Worm (Caenorhabditis elegans): ENCODE results near the gene C35D10.17.

The C35D10.17 gene

ce11 chrIII:4875663-4876062 lies 8.8 kb downstream of the C35D10.17 start:
- TF ChIP-seq let-526 (GFP tag; IDR thresholded peaks at IDR 0.05) (no peak), rec-8 (tag; optimal IDR thresholded peaks at IDR 0.05) (no peak), hmg-1.2 (GFP tag; IDR thresholded peaks at IDR 0.05) (no peak), lin-35 (GFP tag; optimal IDR thresholded peaks at IDR 0.05) (peak in 1 of 3 experiments; percentile 61), nhr-80 (tag; optimal IDR thresholded peaks at IDR 0.05) (no peak), Y79H2A.3 (GFP tag; conservative IDR thresholded peaks at IDR 0.05) (no peak), F10E7.11 (tag; optimal IDR thresholded peaks at IDR 0.05) (no peak), lag-1 (GFP tag; IDR thresholded peaks at IDR 0.05) (no peak)

ce11 chrIII:4878281-4878680 lies 11.4 kb downstream of the C35D10.17 start, which contains the start of the genes tost-1 and arx-6:
tost-1 (minus strand) TSS chrIII:4878311.
arx-6 (plus strand) TSS chrIII:4878658.
- peak; percentile 48; the same call in 1 of the 2 replicates for TF ChIP-seq D2030.7 (GFP tag; IDR thresholded peaks at IDR 0.05)
- peak; percentile 69 for TF ChIP-seq lin-54 (GFP tag; optimal IDR thresholded peaks at IDR 0.05)
- TF ChIP-seq lin-35 (GFP tag; optimal IDR thresholded peaks at IDR 0.05) = peak in 1 of 3 experiments; percentile 52
- peak; percentile 15 for TF ChIP-seq him-1 (tag; optimal IDR thresholded peaks at IDR 0.05)
- TF ChIP-seq lsl-1 (GFP tag; optimal IDR thresholded peaks at IDR 0.05) = peak; percentile 37
- TF ChIP-seq lin-26 (GFP tag; IDR thresholded peaks at IDR 0.05) = no peak
- no peak for TF ChIP-seq ceh-27 (GFP tag; optimal IDR thresholded peaks at IDR 0.05)
- TF ChIP-seq madf-6 (GFP tag; IDR thresholded peaks at IDR 0.05) = peak; percentile 63
- no peak for TF ChIP-seq hrde-1 (tag; optimal IDR thresholded peaks at IDR 0.05; ENCODE audit: borderline replicate concordance)
- peak; percentile 86 for TF ChIP-seq mcd-1 (GFP tag; IDR thresholded peaks at IDR 0.05)
- no peak for TF ChIP-seq repo-1 (tag; optimal IDR thresholded peaks at IDR 0.05)
- 0 out of 2 replicates have a peak, but pooled peaks have one; percentile 18 for TF ChIP-seq F33H1.4 (GFP tag; IDR thresholded peaks at IDR 0.05)
- 0 out of 2 replicates have a peak, but pooled peaks have one; percentile 11 for TF ChIP-seq dox-1 (GFP tag; IDR thresholded peaks at IDR 0.05)
- no peak for TF ChIP-seq rec-8 (tag; optimal IDR thresholded peaks at IDR 0.05)
- peak; percentile 76 for TF ChIP-seq efl-1 (GFP tag; optimal IDR thresholded peaks at IDR 0.05)
- no peak for TF ChIP-seq ama-1 (optimal IDR thresholded peaks at IDR 0.05)
- TF ChIP-seq ama-1 (GFP tag; optimal IDR thresholded peaks at IDR 0.05) = no peak
- TF ChIP-seq dpl-1 (GFP tag; optimal IDR thresholded peaks at IDR 0.05) = peak; percentile 44

ce11 chrIII:4879445-4879844 lies 12.6 kb downstream of the C35D10.17 start, which contains the start of gene C35D10.1:
C35D10.1 (plus strand) TSS chrIII:4879745.
- TF ChIP-seq tbx-9 (tag; optimal IDR thresholded peaks at IDR 0.05; ENCODE audit: borderline replicate concordance) (no peak), Y53G8AR.9 (GFP tag; conservative IDR thresholded peaks at IDR 0.05) (0 out of 2 replicates have a peak, but pooled peaks have one; percentile 37), tlf-1 (GFP tag; optimal IDR thresholded peaks at IDR 0.05) (no peak), xnd-1 (tag; optimal IDR thresholded peaks at IDR 0.05) (peak; percentile 11), madf-6 (GFP tag; IDR thresholded peaks at IDR 0.05) (peak; percentile 42; the same call in 1 of the 2 replicates), F49E8.2 (tag; optimal IDR thresholded peaks at IDR 0.05; ENCODE audit: insufficient read depth) (peak; percentile 36), ekl-4 (GFP tag; IDR thresholded peaks at IDR 0.05) (0 out of 2 replicates have a peak, but pooled peaks have one; percentile 20), B0336.3 (GFP tag; IDR thresholded peaks at IDR 0.05) (0 out of 2 replicates have a peak, but pooled peaks have one; percentile 26)

ce11 chrIII:4881955-4882354 lies 15.1 kb downstream of the C35D10.17 start:
- TF ChIP-seq nhr-80 (tag; optimal IDR thresholded peaks at IDR 0.05) (peak; percentile 32), snpc-1.3 (tag; optimal IDR thresholded peaks at IDR 0.05; ENCODE audit: insufficient read depth) (no peak)

All from whole organism, young adult.